Worm (Caenorhabditis elegans) whole organism, L4 larva: ENCODE results near the gene zyx-1.
"Not testable (repeated sequence)": the region's sequence is repeated elsewhere in the genome, so short reads cannot be mapped to it uniquely, and the experiment has no call there.

ENCODE experiments used
- D1046.2 ChIP-seq: fragments of 200-800 bp; sonication (Bioruptor generic); IDR thresholded peaks from 2 replicates; pipeline ENCODE4 v1.3.6; 2022; ENCODE audit warnings: missing genetic modification characterization, missing compliant biosample characterization
- F26F4.8 ChIP-seq: fragments of 200-800 bp; sonication (Bioruptor generic); conservative IDR thresholded peaks from 2 replicates; pipeline ENCODE4 v1.3.6; 2022; ENCODE audit warnings: missing genetic modification characterization, missing compliant biosample characterization
- F37D6.2 ChIP-seq: sonication (generic microtip); optimal IDR thresholded peaks from 2 replicates; lab custom pipeline; 2016; ENCODE audit warnings: mild to moderate bottlenecking, missing genetic modification characterization, missing compliant biosample characterization
- F44E2.7 ChIP-seq: fragments of 200-800 bp; sonication (Bioruptor generic); IDR thresholded peaks from 2 replicates; pipeline ENCODE4 v2.1.2; 2022; ENCODE audit warnings: missing genetic modification characterization, missing compliant biosample characterization
- R02D3.7 ChIP-seq: fragments of 150-350 bp; sonication (generic microtip); optimal IDR thresholded peaks from 3 replicates; lab custom pipeline; 2014; ENCODE audit warnings: missing biosample characterization, missing genetic modification characterization
- Y75B8A.6 ChIP-seq: fragments of 200-800 bp; sonication (Bioruptor generic); IDR thresholded peaks from 2 replicates; pipeline ENCODE4 v1.3.6; 2022; ENCODE audit warnings: missing genetic modification reagents, missing genetic modification characterization, missing compliant biosample characterization
- ZK546.5 ChIP-seq, 2 experiments: sonication (generic microtip); optimal IDR thresholded peaks; 2 replicates each; lab custom pipeline; 2017; ENCODE audit warnings: missing biosample characterization in 2 of 2, missing genetic modification characterization in 2 of 2
- aha-1 ChIP-seq: fragments of 150-350 bp; peaks from one replicate; lab custom pipeline; 2014; ENCODE audit warnings: missing biosample characterization, missing genetic modification characterization
- arid-1 ChIP-seq: fragments of 200-800 bp; sonication (Bioruptor generic); conservative IDR thresholded peaks from 2 replicates; pipeline ENCODE4 v1.3.6; 2022; ENCODE audit warnings: missing genetic modification reagents, missing genetic modification characterization, missing compliant biosample characterization
- ceh-20 ChIP-seq: fragments of 200-800 bp; sonication (Bioruptor generic); IDR thresholded peaks from 2 replicates; pipeline ENCODE4 v1.3.6; 2022; ENCODE audit warnings: missing genetic modification reagents, missing genetic modification characterization, missing compliant biosample characterization
- ceh-28 ChIP-seq: fragments of 150-350 bp; optimal IDR thresholded peaks from 2 replicates; lab custom pipeline; 2014; ENCODE audit warnings: missing biosample characterization, missing genetic modification reagents, missing genetic modification characterization
- ceh-32 ChIP-seq: sonication (generic microtip); optimal IDR thresholded peaks from 2 replicates; lab custom pipeline; 2016; ENCODE audit warnings: mild to moderate bottlenecking, missing genetic modification characterization, missing compliant biosample characterization; ENCODE audit not compliant: poor library complexity
- ces-1 ChIP-seq: fragments of 150-350 bp; sonication (generic microtip); optimal IDR thresholded peaks from 4 replicates; lab custom pipeline; 2014; ENCODE audit warnings: missing biosample characterization, missing genetic modification reagents, missing genetic modification characterization
- dmd-8 ChIP-seq: fragments of 200-800 bp; sonication (Bioruptor generic); IDR thresholded peaks from 2 replicates; pipeline ENCODE4 v1.3.6; 2022; ENCODE audit warnings: missing genetic modification characterization, missing compliant biosample characterization
- egl-43 ChIP-seq: fragments of 200-800 bp; sonication (Bioruptor generic); IDR thresholded peaks from 2 replicates; pipeline ENCODE4 v1.3.6; 2022; ENCODE audit warnings: missing genetic modification reagents, missing genetic modification characterization, missing compliant biosample characterization
- fkh-10 ChIP-seq: fragments of 150-350 bp; optimal IDR thresholded peaks from 2 replicates; lab custom pipeline; 2014; ENCODE audit warnings: missing biosample characterization, missing genetic modification reagents, missing genetic modification characterization
- gei-8 ChIP-seq: fragments of 200-800 bp; sonication (Bioruptor generic); optimal IDR thresholded peaks from 2 replicates; lab custom pipeline; 2018; ENCODE audit warnings: mild to moderate bottlenecking, missing genetic modification characterization, missing compliant biosample characterization
- lin-38 ChIP-seq: fragments of 200-800 bp; sonication (Bioruptor generic); IDR thresholded peaks from 2 replicates; pipeline ENCODE4 v1.3.6; 2022; ENCODE audit warnings: missing genetic modification reagents, missing genetic modification characterization, missing compliant biosample characterization
- lin-39 ChIP-seq: fragments of 150-350 bp; optimal IDR thresholded peaks from 2 replicates; lab custom pipeline; 2014; ENCODE audit warnings: missing biosample characterization, missing genetic modification reagents, missing genetic modification characterization
- madf-5 ChIP-seq, 2 experiments: fragments of 200-800 bp; sonication (Bioruptor generic); IDR thresholded peaks; 2 replicates each; pipeline ENCODE4 v1.3.6; 2022; ENCODE audit warnings: missing compliant biosample characterization in 2 of 2, missing genetic modification characterization in 2 of 2
- mdl-1 ChIP-seq, 2 experiments: fragments of 150-350 bp in 1 of 2; sonication (generic microtip) in 1 of 2; optimal IDR thresholded peaks; 2 replicates each; lab custom pipeline; 2014 to 2017; ENCODE audit warnings: missing biosample characterization in 2 of 2, missing genetic modification characterization in 2 of 2
- mep-1 ChIP-seq: fragments of 150-350 bp; sonication (generic microtip); optimal IDR thresholded peaks from 3 replicates; lab custom pipeline; 2014; ENCODE audit warnings: missing biosample characterization, missing genetic modification characterization
- mxl-3 ChIP-seq: fragments of 200-800 bp; sonication (Bioruptor generic); optimal IDR thresholded peaks from 2 replicates; lab custom pipeline; 2018; ENCODE audit warnings: mild to moderate bottlenecking, missing genetic modification characterization, missing compliant biosample characterization
- nhr-11 ChIP-seq: fragments of 150-350 bp; optimal IDR thresholded peaks from 2 replicates; lab custom pipeline; 2014; ENCODE audit warnings: missing biosample characterization, missing genetic modification characterization
- nhr-25 ChIP-seq: sonication (generic microtip); optimal IDR thresholded peaks from 2 replicates; lab custom pipeline; 2017; ENCODE audit warnings: missing genetic modification characterization, mild to moderate bottlenecking, missing compliant biosample characterization, antibody characterized with exemption, moderate library complexity, borderline replicate concordance; ENCODE audit not compliant: insufficient read depth
- rbr-2 ChIP-seq: sonication (generic microtip); optimal IDR thresholded peaks from 2 replicates; lab custom pipeline; 2016; ENCODE audit warnings: missing genotype, missing genetic modification characterization, missing compliant biosample characterization
- sdz-12 ChIP-seq: fragments of 200-800 bp; sonication (Bioruptor generic); optimal IDR thresholded peaks from 2 replicates; lab custom pipeline; 2018; ENCODE audit warnings: mild to moderate bottlenecking, missing genetic modification characterization, missing compliant biosample characterization
- set-16 ChIP-seq: fragments of 200-800 bp; sonication (Bioruptor generic); IDR thresholded peaks from 2 replicates; pipeline ENCODE4 v1.3.6; 2022; ENCODE audit warnings: missing genetic modification reagents, missing genetic modification characterization, missing compliant biosample characterization
- snpc-1.2 ChIP-seq: fragments of 200-800 bp; sonication (Bioruptor generic); IDR thresholded peaks from 2 replicates; pipeline ENCODE4 v1.3.6; 2022; ENCODE audit warnings: missing genetic modification reagents, missing genetic modification characterization, missing compliant biosample characterization
- unc-62 ChIP-seq, 3 experiments: fragments of 150-350 bp in 1 of 3; sonication (generic microtip); optimal IDR thresholded peaks in 2 of 3; peaks in 1 of 3; 1 replicate in 1 of 3; 2 replicates in 2 of 3; lab custom pipeline; 2014 to 2017; ENCODE audit warnings: missing biosample characterization in 3 of 3, missing genetic modification characterization in 3 of 3, missing genetic modification reagents in 3 of 3, missing genotype in 1 of 3
- zfp-2 ChIP-seq: sonication (generic microtip); optimal IDR thresholded peaks from 2 replicates; lab custom pipeline; 2016; ENCODE audit warnings: mild to moderate bottlenecking, missing genetic modification characterization, missing compliant biosample characterization
- zfp-3 ChIP-seq: fragments of 200-800 bp; sonication (Bioruptor generic); conservative IDR thresholded peaks from 2 replicates; pipeline ENCODE4 v1.3.6; 2022; ENCODE audit warnings: missing genetic modification reagents, missing genetic modification characterization, missing compliant biosample characterization

zyx-1 gene

ce11 chrII:13039141-13039540 is 17.6 kb upstream of the zyx-1 start:
- TF ChIP-seq lin-38: peak; percentile 80

ce11 chrII:13043433-13044054 is 13.2 kb upstream of the zyx-1 start, which contains the start of gene puf-6:
Gene puf-6 (minus strand): TSS chrII:13043445.
- TF ChIP-seq lin-38: peak; percentile 48

DNA sequence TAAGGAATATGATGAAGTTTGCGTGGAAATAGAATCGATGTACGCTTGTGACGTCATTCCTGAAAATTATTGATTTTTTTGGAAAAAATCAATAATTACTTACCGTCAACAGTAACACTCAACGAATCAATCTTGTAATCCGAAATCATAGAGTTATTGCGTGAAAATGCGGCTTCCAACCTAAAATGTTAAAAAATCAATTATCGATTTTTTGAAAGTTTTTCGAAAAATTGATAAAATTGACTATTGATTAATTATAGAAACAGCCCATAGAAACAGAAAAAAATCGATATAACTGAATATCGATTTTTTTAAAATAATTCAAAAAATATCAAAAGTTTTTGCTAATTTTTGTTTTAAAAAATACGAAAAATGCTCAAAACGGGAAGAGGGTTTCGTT is 9.6 kb upstream of the zyx-1 start, which contains the start of gene F42G4.7:
TSS of gene F42G4.7 (minus strand) at position 185 of the 400 bp plus-strand sequence.
- TF ChIP-seq ceh-28 (tag; lab: Kevin White, UChicago): peak; percentile 63

DNA sequence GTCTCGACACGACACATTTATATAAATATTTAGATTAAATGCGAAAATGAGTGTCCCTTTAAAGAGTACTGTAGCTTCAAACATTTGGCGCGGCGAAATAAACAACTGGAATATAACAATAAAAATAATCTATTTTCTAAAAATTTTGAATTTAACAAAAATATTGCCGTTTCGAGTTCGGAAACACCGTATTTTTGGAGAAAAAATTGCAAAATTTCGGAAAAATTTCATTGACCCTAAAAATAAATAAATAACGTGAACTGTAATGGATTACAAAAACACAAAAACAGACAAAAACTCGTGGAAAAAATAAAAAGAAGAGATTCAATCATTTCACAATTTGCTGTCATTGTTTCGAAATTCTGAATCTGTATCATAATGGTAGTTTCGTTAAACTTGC is 9.1 kb upstream of the zyx-1 start, which contains the start of gene F42G4.2:
TSS of gene F42G4.2 (plus strand) at position 301 of the 400 bp plus-strand sequence.
- TF ChIP-seq arid-1; ceh-20 (GFP tag; lab: Robert Waterston, UW); D1046.2: not testable (repeated sequence)

DNA sequence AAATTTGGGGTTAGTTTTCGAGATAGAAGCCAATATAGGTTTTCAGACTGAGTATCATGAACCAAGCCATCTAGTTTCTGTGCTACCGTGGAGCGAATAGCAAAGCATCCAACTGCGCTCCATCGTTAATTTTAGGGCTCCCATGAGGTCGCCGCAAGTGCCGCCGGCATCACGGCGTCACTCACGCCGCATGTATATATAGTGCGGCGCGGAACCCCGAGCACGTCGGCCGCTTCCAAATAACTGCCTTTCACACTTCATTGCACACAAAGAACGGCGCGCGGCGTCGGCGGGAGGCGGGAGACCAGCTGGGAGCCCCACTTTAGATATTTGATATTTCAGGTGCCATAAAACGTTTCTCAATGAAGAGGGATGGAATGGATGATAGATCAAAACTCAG is 6.7 kb upstream of the zyx-1 start:
- TF ChIP-seq rbr-2 (tag; lab: Kevin White, UChicago): no peak
- no peak for TF ChIP-seq ces-1 (GFP tag; lab: Kevin White, UChicago)
- TF ChIP-seq R02D3.7 (tag; lab: Kevin White, UChicago): no peak
- TF ChIP-seq lin-39 (tag; lab: Kevin White, UChicago): no peak
- TF ChIP-seq zfp-3: no peak
- TF ChIP-seq snpc-1.2 (GFP tag; lab: Robert Waterston, UW): 0 out of 2 replicates have a peak, but pooled peaks have one; percentile 29
- 0 out of 2 replicates have a peak, but pooled peaks have one; percentile 7 for TF ChIP-seq egl-43 (GFP tag; lab: Robert Waterston, UW)
- no peak for TF ChIP-seq ZK546.5 (tag; optimal IDR thresholded peaks at IDR 0.05; lab: Kevin White, UChicago)
- TF ChIP-seq set-16 (GFP tag; lab: Robert Waterston, UW): peak; percentile 71
- 0 out of 2 replicates have a peak, but pooled peaks have one; percentile 12 for TF ChIP-seq Y75B8A.6
- TF ChIP-seq mxl-3 (GFP tag; lab: Kevin White, UChicago): no peak
- no peak for TF ChIP-seq nhr-11 (tag; lab: Kevin White, UChicago)
- no peak for TF ChIP-seq dmd-8 (GFP tag; lab: Robert Waterston, UW)
- TF ChIP-seq ceh-32 (tag; lab: Kevin White, UChicago): no peak
- TF ChIP-seq F26F4.8 (GFP tag; lab: Robert Waterston, UW): 0 out of 2 replicates have a peak, but pooled peaks have one; percentile 25
- no peak for TF ChIP-seq nhr-25

DNA sequence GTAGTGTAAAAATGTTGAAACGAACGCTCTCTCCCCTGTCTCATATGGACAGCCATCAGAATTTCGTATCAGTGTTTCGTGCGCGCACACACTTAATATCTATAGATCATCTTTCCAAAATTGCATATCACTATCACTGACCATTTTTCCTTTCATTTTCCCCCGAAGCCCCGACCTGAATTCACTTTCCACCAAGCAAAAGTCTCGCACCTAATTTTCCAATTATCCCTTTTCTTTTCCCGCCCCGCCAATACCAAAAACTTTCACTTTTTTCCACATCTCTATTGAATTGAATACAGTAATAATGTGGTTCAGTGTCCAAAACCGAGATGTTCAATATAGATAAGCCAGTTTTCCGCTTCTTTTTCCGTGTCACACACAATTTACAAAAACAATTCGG is 3.3 kb upstream of the zyx-1 start:
- TF ChIP-seq F44E2.7 (GFP tag; lab: Robert Waterston, UW): no peak
- no peak for TF ChIP-seq arid-1
- no peak for TF ChIP-seq madf-5 (GFP tag; IDR thresholded peaks at IDR 0.05; lab: Robert Waterston, UW)
- TF ChIP-seq gei-8 (GFP tag; lab: Kevin White, UChicago): no peak
- TF ChIP-seq nhr-25: no peak
- no peak for TF ChIP-seq unc-62 (GFP tag; optimal IDR thresholded peaks at IDR 0.05 in 1 of 2; lab: Kevin White, UChicago)
- TF ChIP-seq unc-62 (tag; optimal IDR thresholded peaks at IDR 0.05; lab: Kevin White, UChicago): no peak
- TF ChIP-seq F37D6.2 (tag; lab: Kevin White, UChicago): no peak
- TF ChIP-seq set-16 (GFP tag; lab: Robert Waterston, UW): no peak
- no peak for TF ChIP-seq fkh-10 (GFP tag; lab: Kevin White, UChicago)
- TF ChIP-seq mxl-3 (GFP tag; lab: Kevin White, UChicago): no peak
- no peak for TF ChIP-seq ceh-32 (tag; lab: Kevin White, UChicago)
- TF ChIP-seq mep-1: no peak
- no peak for TF ChIP-seq mdl-1 (tag; optimal IDR thresholded peaks at IDR 0.05; lab: Kevin White, UChicago)
- no peak for TF ChIP-seq aha-1 (tag; lab: Kevin White, UChicago)
- no peak for TF ChIP-seq sdz-12 (GFP tag; lab: Kevin White, UChicago)
- no peak for TF ChIP-seq nhr-11 (tag; lab: Kevin White, UChicago)
- no peak for TF ChIP-seq snpc-1.2 (GFP tag; lab: Robert Waterston, UW)
- no peak for TF ChIP-seq zfp-2
- TF ChIP-seq D1046.2: no peak
